Worm (Caenorhabditis elegans): ENCODE measurements around the gene mrps-26.

Gene mrps-26

ce11 chrIII:5206861-5207414 lies 27.5 kb upstream of the mrps-26 start, which contains the start of gene morc-1:
TSS of gene morc-1 (minus strand) at chrIII:5206911.
- TF ChIP-seq C34B4.2 (tag; optimal IDR thresholded peaks at IDR 0.05) (no peak), nhr-90 (tag; optimal IDR thresholded peaks at IDR 0.05; ENCODE audit: poor library complexity) (no peak), ztf-11 (tag; optimal IDR thresholded peaks at IDR 0.05) (no peak), nhr-237 (tag; optimal IDR thresholded peaks at IDR 0.05) (no peak), pag-3 (tag; optimal IDR thresholded peaks at IDR 0.05; ENCODE audit: borderline replicate concordance, insufficient read depth) (no peak), unc-130 (tag; optimal IDR thresholded peaks at IDR 0.05) (no peak), aha-1 (tag; optimal IDR thresholded peaks at IDR 0.05) (no peak), C16A3.4 (tag; optimal IDR thresholded peaks at IDR 0.05) (no peak), alr-1 (tag; optimal IDR thresholded peaks at IDR 0.05; ENCODE audit: borderline replicate concordance) (no peak), tbx-2 (tag; optimal IDR thresholded peaks at IDR 0.05) (no peak), hlh-17 (GFP tag; optimal IDR thresholded peaks at IDR 0.05; ENCODE audit: borderline replicate concordance) (no peak), lin-35 (GFP tag; optimal IDR thresholded peaks at IDR 0.05) (no peak), unc-30 (tag; optimal IDR thresholded peaks at IDR 0.05) (no peak), fos-1 (tag; optimal IDR thresholded peaks at IDR 0.05) (no peak), nhr-47 (tag; optimal IDR thresholded peaks at IDR 0.05) (no peak)

- no peak for TF ChIP-seq snu-23 (GFP tag; optimal IDR thresholded peaks at IDR 0.05)
- TF ChIP-seq lsy-2 (tag; optimal IDR thresholded peaks at IDR 0.05), result peak in 1 of 2 experiments; percentile 28
Observed at ce11 chrIII:5208992-5209391, 25.4 kb upstream of the mrps-26 start, which contains the start of gene syx-16. TSS of gene syx-16 (minus strand) at chrIII:5209109.

ce11 chrIII:5210269-5210668 lies 24.1 kb upstream of the mrps-26 start:
- TF ChIP-seq efl-1 (optimal IDR thresholded peaks at IDR 0.05), result no peak
- peak in 1 of 2 experiments; percentile 75 for TF ChIP-seq efl-1 (GFP tag; optimal IDR thresholded peaks at IDR 0.05 in 1 of 2)
- TF ChIP-seq jun-1 (tag; optimal IDR thresholded peaks at IDR 0.05), result no peak

- TF ChIP-seq elt-2 (tag; optimal IDR thresholded peaks at IDR 0.05), result peak; percentile 29
- TF ChIP-seq nhr-47 (tag; optimal IDR thresholded peaks at IDR 0.05), result peak; percentile 56
- TF ChIP-seq tbx-2 (tag; optimal IDR thresholded peaks at IDR 0.05), result peak; percentile 26
- TF ChIP-seq swsn-7 (tag; optimal IDR thresholded peaks at IDR 0.05), result peak; percentile 32
- TF ChIP-seq ztf-4 (tag; optimal IDR thresholded peaks at IDR 0.05), result peak; percentile 22
- TF ChIP-seq lsy-2 (tag; optimal IDR thresholded peaks at IDR 0.05), result peak; percentile 1 to 62
- TF ChIP-seq nhr-20 (tag; optimal IDR thresholded peaks at IDR 0.05), result peak; percentile 23
- TF ChIP-seq mdl-1 (tag; optimal IDR thresholded peaks at IDR 0.05), result peak in 1 of 2 experiments; percentile 29
- peak in 1 of 2 experiments; percentile 10 for TF ChIP-seq efl-1 (optimal IDR thresholded peaks at IDR 0.05)
- TF ChIP-seq efl-1 (GFP tag; optimal IDR thresholded peaks at IDR 0.05 in 1 of 2), result peak in 1 of 2 experiments; percentile 56
- TF ChIP-seq nhr-90 (tag; optimal IDR thresholded peaks at IDR 0.05; ENCODE audit: poor library complexity), result peak; percentile 41
- peak; percentile 26 for TF ChIP-seq xbp-1 (tag; optimal IDR thresholded peaks at IDR 0.05)
- peak; percentile 51 for TF ChIP-seq sup-37 (GFP tag; optimal IDR thresholded peaks at IDR 0.05)
- peak; percentile 21 for TF ChIP-seq mep-1 (tag; optimal IDR thresholded peaks at IDR 0.05)
- TF ChIP-seq nhr-71 (tag; optimal IDR thresholded peaks at IDR 0.05), result peak; percentile 50
- peak; percentile 19; the same call in 1 of the 2 replicates for TF ChIP-seq nhr-19 (GFP tag; conservative IDR thresholded peaks at IDR 0.05)
- peak in 1 of 2 experiments; percentile 7 for TF ChIP-seq lin-35 (GFP tag; optimal IDR thresholded peaks at IDR 0.05)
- TF ChIP-seq C16A3.4 (tag; optimal IDR thresholded peaks at IDR 0.05), result peak; percentile 6
- peak; percentile 2 for TF ChIP-seq blmp-1 (tag; optimal IDR thresholded peaks at IDR 0.05)
- TF ChIP-seq nhr-85 (tag), result peak; percentile 0
Observed at ce11 chrIII:5211137-5211648, 23.2 kb upstream of the mrps-26 start.

ce11 chrIII:5214162-5214561 lies 20.2 kb upstream of the mrps-26 start:
- TF ChIP-seq lsy-2 (tag; optimal IDR thresholded peaks at IDR 0.05), result no peak
- no peak for TF ChIP-seq ama-1 (optimal IDR thresholded peaks at IDR 0.05)
- TF ChIP-seq nhr-71 (tag; optimal IDR thresholded peaks at IDR 0.05), result no peak
- TF ChIP-seq pax-3 (tag; optimal IDR thresholded peaks at IDR 0.05), result no peak
- TF ChIP-seq Y116A8C.19 (tag; optimal IDR thresholded peaks at IDR 0.05; ENCODE audit: borderline replicate concordance), result no peak
- no peak for TF ChIP-seq ceh-88 (GFP tag; IDR thresholded peaks at IDR 0.05)
- TF ChIP-seq jun-1 (tag; optimal IDR thresholded peaks at IDR 0.05), result no peak
- no peak for TF ChIP-seq mef-2 (tag; optimal IDR thresholded peaks at IDR 0.05)
- no peak for TF ChIP-seq alr-1 (tag; optimal IDR thresholded peaks at IDR 0.05; ENCODE audit: borderline replicate concordance)
- TF ChIP-seq nhr-47 (tag; optimal IDR thresholded peaks at IDR 0.05), result no peak
- no peak for TF ChIP-seq unc-86 (tag; optimal IDR thresholded peaks at IDR 0.05)
- no peak for TF ChIP-seq vab-15 (tag; optimal IDR thresholded peaks at IDR 0.05)
- no peak for TF ChIP-seq unc-62 (GFP tag; optimal IDR thresholded peaks at IDR 0.05)
- TF ChIP-seq lin-15B (tag; optimal IDR thresholded peaks at IDR 0.05), result no peak
- TF ChIP-seq rnt-1 (tag; optimal IDR thresholded peaks at IDR 0.05), result no peak
- no peak for TF ChIP-seq mab-9 (GFP tag; IDR thresholded peaks at IDR 0.05)
- TF ChIP-seq aha-1 (tag; optimal IDR thresholded peaks at IDR 0.05), result no peak
- no peak for TF ChIP-seq blmp-1 (tag; optimal IDR thresholded peaks at IDR 0.05)
- no peak for TF ChIP-seq nhr-20 (tag; optimal IDR thresholded peaks at IDR 0.05)
